Worm (Caenorhabditis elegans) whole organism, L4/young adult: Measurements from ENCODE around the gene Y43F8B.15.

Experiments
- W03F9.2 ChIP-seq: fragments of 150-350 bp; optimal IDR thresholded peaks from 2 replicates; lab custom pipeline; 2014; ENCODE audit warnings: missing biosample characterization, missing genetic modification characterization
- dao-5 ChIP-seq: sonication (generic microtip); optimal IDR thresholded peaks from 2 replicates; lab custom pipeline; 2016; ENCODE audit warnings: missing genotype, missing genetic modification characterization, moderate library complexity, missing compliant biosample characterization
- him-1 ChIP-seq: sonication (generic microtip); optimal IDR thresholded peaks from 2 replicates; lab custom pipeline; 2016; ENCODE audit warnings: missing genotype, missing genetic modification reagents, missing genetic modification characterization, missing compliant biosample characterization

Gene Y43F8B.15

DNA sequence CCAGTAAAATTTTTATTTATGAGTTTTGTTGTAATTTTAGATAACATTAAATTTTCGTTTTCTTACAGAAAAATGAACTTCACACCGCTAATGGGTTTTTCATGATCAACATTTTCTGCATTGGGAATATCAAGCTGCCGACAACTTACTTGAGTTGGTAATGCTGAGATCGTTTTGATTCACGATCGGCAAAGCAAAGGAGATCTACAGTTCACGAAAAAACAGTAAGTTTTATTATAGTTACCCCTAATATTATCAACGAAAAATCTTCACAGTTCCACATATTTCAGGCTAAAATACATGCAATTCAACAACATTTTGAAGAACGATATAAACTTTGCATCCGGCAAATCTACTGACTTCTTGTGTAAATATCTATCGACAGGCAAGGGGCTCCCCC lies 20.6 kb upstream of the Y43F8B.15 start, which contains the start of gene Y43F8B.22:
Y43F8B.22 (plus strand) TSS at position 301 of the 400 bp plus-strand sequence.
- TF ChIP-seq him-1 (tag; lab: Kevin White, UChicago): no peak
- no peak for TF ChIP-seq W03F9.2 (tag; lab: Kevin White, UChicago)
- TF ChIP-seq dao-5 (tag; lab: Kevin White, UChicago): no peak

DNA sequence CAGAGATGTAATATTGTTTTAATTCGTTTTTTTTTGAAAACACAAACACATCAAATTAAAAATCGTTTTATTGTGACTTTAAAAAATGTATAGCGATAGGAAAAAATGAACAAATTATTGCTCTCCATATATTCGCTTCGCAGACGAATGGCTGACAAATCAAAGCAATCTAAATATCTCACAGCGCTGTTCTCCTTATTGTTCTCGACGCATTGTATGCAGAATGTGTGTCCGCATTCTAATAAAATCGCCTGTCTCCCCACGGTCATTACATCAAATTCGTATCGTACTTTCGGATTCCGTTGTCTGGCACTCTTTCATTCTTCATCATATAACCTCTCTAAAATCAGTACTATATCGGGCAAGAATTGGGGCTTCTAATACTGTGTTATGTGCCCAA lies 15.9 kb upstream of the Y43F8B.15 start, which contains the start of gene Y43F8B.9:
Y43F8B.9 (plus strand) TSS at position 301 of the 400 bp plus-strand sequence.
- TF ChIP-seq dao-5 (tag; lab: Kevin White, UChicago) (no peak), him-1 (tag; lab: Kevin White, UChicago) (no peak), W03F9.2 (tag; lab: Kevin White, UChicago) (no peak)

DNA sequence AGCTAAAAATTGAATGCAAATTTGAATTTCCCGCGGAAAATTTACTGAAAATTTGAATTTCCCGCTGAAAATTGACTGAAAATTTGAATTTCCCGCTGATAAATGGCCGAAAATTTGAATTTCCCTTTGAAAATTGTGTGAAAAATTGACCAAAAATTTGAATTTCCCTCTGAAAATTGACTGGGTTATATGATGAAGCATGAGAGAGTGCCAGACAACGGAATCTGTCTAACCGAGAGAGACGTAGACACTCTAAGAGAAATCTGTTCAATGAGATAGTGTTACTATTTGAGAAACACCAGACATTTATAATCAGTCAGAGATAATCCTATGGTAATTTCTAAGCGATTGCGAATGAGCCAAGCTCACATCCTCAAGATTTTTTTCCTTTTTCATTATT lies 15.4 kb upstream of the Y43F8B.15 start:
- no peak for TF ChIP-seq dao-5 (tag; lab: Kevin White, UChicago)
- TF ChIP-seq him-1 (tag; lab: Kevin White, UChicago): no peak
- TF ChIP-seq W03F9.2 (tag; lab: Kevin White, UChicago): no peak

DNA sequence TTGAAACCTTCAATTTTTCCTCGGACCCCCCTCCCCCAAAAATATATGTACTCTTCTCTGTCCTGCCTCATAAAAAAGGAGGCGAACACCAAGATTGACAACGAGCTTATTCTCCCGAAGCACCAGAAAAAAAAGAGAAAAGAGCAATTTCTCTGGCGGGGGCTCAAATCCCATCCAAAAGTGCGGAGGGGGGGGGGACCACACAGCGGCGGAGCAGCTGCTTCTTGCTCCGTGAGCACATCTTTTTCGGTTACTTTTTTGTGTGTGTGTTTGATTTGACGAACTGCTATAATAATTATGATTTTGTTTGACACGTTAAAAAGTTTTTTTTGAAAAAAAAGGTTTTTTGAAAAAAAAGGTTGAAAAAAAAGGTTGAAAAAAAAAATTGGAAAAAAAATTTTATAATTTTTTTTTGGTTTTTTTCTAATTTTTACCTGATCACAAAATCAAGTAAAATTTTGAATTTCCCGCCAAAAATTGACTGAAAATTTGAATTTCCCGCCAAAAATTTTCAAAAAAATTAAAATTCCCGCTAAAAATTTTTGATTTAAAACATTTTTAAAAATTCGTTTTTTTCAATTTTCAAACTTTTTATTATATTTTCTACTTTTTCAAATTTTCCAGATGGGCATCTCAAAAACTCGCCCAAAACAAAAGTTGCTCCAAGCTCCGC lies 12.1 kb upstream of the Y43F8B.15 start, which contains the start of gene Y43F8B.10:
Y43F8B.10 (plus strand) TSS at position 623 of the 673 bp plus-strand sequence.
- no peak for TF ChIP-seq him-1 (tag; lab: Kevin White, UChicago)
- TF ChIP-seq dao-5 (tag; lab: Kevin White, UChicago): no peak
- TF ChIP-seq W03F9.2 (tag; lab: Kevin White, UChicago): no peak

DNA sequence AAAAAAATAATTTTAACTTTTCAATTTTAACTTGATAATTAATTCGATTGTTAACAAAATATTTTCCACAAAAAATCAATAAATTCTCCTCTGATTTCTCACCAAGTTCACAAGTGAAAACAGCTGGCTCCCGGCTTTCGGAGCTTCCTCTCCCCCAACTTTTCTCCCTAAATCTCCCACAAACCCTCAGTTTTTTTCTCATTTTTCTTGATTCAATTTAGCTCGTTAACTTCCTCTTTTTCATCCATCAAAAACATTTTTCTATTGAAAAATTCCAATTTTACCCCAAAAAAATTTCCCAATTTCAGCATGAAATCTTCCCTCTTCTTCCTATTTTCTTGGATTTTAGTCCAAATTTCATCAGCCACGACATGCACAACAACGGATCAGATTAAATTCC lies 8.5 kb upstream of the Y43F8B.15 start, which contains the start of gene Y43F8B.11:
Y43F8B.11 (plus strand) TSS at position 301 of the 400 bp plus-strand sequence.
- TF ChIP-seq dao-5 (tag; lab: Kevin White, UChicago) (no peak), him-1 (tag; lab: Kevin White, UChicago) (no peak), W03F9.2 (tag; lab: Kevin White, UChicago) (no peak)

DNA sequence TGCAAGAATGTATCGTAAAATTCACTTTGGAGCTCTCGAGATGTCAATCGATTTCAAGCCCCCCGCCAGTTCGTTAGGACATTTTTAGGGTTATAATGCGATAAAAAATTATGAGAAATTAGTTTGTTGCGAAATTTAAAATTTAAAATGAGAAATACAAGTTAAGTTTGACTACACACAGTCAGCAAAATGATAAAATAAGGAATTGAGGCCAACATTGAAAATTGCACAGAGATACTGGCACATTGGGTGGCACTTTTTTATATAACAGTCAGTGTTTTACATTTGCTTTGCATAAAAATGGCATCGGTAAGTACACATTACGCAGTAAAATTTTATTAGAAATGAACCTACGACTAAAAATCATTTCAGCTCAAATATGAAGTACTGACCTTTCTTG lies 6.2 kb upstream of the Y43F8B.15 start, which contains the start of gene Y43F8B.12:
Y43F8B.12 (plus strand) TSS at position 301 of the 400 bp plus-strand sequence.
- TF ChIP-seq him-1 (tag; lab: Kevin White, UChicago) (no peak), dao-5 (tag; lab: Kevin White, UChicago) (no peak), W03F9.2 (tag; lab: Kevin White, UChicago) (no peak)

DNA sequence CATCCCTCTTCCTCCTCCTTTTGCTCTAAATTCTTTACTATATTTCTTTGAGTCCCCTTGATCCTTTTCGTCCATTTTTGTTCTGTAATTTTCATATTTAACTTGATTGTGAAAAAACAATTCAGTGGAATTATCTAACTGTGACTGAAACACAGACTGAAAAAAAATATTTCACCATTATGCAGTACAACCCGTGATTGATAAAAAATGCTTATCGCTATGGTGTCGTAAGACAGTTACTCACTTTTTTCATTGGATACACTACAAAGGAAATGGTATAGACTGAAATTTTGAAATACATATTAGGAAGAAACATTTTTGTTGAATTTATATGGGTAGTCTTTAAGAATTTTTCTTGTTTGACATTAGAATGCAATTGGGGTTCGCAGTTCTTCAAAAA lies 5.7 kb upstream of the Y43F8B.15 start, which contains the start of gene Y43F8B.23:
Y43F8B.23 (minus strand) TSS at position 75 of the 400 bp plus-strand sequence.
- TF ChIP-seq him-1 (tag; lab: Kevin White, UChicago) (no peak), W03F9.2 (tag; lab: Kevin White, UChicago) (no peak), dao-5 (tag; lab: Kevin White, UChicago) (no peak)

DNA sequence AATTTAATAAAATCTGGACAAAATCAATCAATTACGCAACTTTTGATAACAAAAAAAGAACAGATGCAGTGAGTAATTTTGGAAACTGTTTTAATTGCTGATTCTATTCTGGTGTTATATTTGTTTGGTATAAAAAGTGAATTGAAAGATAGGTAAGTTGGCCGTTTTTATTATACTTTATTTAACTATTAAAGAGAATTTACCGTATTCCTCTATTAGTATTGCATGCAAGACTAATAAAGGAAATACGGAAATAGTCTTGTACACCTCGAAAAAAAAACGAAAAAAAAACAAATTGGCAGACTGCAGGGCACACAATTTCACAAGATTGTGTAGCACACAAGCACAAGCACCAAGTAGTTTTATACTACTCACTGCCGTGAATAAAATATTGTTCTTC lies 692 bp upstream of the Y43F8B.15 start, which contains the start of gene Y43F8B.25:
Y43F8B.25 (plus strand) TSS at position 301 of the 400 bp plus-strand sequence.
- no peak for TF ChIP-seq dao-5 (tag; lab: Kevin White, UChicago)
- no peak for TF ChIP-seq W03F9.2 (tag; lab: Kevin White, UChicago)
- no peak for TF ChIP-seq him-1 (tag; lab: Kevin White, UChicago)

DNA sequence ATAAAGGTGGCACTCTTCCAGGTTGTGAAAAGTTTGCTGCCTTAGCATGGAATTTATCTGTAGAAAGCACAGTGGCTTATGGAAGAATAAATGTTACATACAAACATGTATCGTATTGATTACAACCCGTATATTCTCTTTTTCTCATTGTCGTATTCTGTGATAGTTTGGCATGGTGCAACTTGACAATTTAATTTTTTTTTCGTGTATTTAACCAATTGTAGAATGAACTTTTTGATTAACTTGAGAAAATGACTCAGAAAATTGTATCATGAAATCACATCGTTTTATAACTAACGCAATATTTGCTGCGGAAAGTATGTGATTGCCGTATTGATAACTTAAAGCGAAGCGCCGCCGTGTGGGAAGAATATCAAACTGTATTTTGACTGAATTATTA lies 4.8 kb downstream of the Y43F8B.15 start, which contains the start of gene Y43F8B.24:
Y43F8B.24 (plus strand) TSS at position 301 of the 400 bp plus-strand sequence.
- TF ChIP-seq W03F9.2 (tag; lab: Kevin White, UChicago) (no peak), dao-5 (tag; lab: Kevin White, UChicago) (no peak), him-1 (tag; lab: Kevin White, UChicago) (no peak)

DNA sequence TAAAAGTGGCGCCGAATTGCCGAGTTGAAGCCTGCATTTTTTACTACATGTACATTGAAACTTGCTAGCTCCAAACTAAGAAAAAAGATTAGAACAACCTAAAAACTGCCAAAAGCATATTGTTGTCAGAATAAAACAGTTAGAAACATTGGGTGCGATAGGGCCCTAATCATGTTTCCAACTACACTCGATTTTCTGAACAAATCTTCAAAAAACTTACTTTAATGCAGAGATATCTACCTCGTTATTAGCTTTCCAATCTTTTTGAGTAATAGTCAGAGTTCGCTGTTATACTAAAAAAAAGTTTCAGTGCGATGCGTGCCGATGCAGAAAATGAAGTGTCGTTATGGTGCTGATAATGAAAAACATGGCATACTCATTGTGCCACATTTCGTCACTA lies 6.3 kb downstream of the Y43F8B.15 start, which contains the start of the genes Y43F8B.13 and Y43F8B.14:
Y43F8B.13 (plus strand) TSS at position 301 of the 400 bp plus-strand sequence.
Y43F8B.14 (minus strand) TSS at position 322 of the 400 bp plus-strand sequence.
- TF ChIP-seq him-1 (tag; lab: Kevin White, UChicago): no peak
- TF ChIP-seq W03F9.2 (tag; lab: Kevin White, UChicago): no peak
- TF ChIP-seq dao-5 (tag; lab: Kevin White, UChicago): no peak

DNA sequence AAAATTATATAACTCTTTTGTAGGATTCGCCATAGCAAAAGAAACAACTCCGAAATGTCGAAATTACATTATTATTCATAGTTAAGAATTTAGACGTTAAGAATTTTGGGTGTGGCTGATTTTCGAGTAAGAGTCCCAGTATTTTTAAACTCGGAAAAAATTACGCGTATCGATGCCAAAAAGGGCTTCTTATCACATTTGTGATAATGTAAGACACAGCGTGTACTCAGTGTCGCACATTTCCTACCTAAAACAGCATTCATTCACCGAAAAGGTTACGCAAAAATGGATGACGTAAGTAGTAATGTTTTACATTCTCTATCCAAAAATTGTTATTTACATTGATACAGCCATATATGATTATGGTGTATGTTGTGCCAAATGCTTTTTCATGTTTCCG lies 12.4 kb downstream of the Y43F8B.15 start, which contains the start of gene M04C3.5:
M04C3.5 (plus strand) TSS at position 190 of the 400 bp plus-strand sequence.
- no peak for TF ChIP-seq W03F9.2 (tag; lab: Kevin White, UChicago)
- TF ChIP-seq him-1 (tag; lab: Kevin White, UChicago): no peak
- no peak for TF ChIP-seq dao-5 (tag; lab: Kevin White, UChicago)

DNA sequence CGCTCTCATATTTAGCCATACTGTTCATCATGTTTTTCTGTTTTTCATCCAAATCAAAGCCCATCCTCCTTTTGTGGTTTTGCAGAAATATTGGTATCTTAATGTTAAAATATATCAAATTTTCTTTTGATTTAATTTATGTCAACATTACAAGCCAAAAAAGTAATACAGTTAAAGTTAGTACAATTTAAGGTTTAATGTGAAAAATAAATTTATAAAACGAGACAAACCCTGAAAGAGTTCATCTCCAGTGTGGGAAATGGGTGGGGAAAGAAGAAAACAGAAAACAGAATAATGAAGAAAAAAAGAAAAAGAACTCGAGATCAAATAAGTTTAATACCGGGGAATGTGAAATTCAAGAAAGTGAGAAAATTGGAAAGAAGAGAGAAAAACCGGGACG lies 13.1 kb downstream of the Y43F8B.15 start, which contains the start of gene M04C3.2:
M04C3.2 (minus strand) TSS at position 101 of the 400 bp plus-strand sequence.
- no peak for TF ChIP-seq W03F9.2 (tag; lab: Kevin White, UChicago)

DNA sequence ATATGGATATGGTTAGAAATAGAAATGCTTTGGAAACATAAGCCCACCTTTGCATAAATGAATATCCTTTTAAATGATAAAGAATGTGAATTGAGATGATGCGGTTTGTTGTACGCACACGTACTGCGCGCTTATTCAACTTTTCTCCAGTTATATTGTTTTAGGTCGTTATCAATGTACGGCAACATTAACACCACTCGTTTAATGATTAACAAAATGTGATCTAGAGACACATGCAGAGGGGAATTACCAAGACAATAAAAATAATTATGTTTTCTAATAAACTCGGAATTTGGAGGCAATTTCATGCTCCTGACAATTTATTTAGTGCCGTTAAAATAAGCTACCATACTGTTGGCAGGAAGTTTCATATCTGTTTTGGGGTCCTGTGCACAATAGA lies 16.5 kb downstream of the Y43F8B.15 start, which contains the start of gene M04C3.1:
M04C3.1 (minus strand) TSS at position 164 of the 400 bp plus-strand sequence.
- TF ChIP-seq him-1 (tag; lab: Kevin White, UChicago) (no peak), W03F9.2 (tag; lab: Kevin White, UChicago) (no peak), dao-5 (tag; lab: Kevin White, UChicago) (no peak)
